Fruit fly (Drosophila melanogaster): ENCODE results near the gene caz.

The caz gene

DNA sequence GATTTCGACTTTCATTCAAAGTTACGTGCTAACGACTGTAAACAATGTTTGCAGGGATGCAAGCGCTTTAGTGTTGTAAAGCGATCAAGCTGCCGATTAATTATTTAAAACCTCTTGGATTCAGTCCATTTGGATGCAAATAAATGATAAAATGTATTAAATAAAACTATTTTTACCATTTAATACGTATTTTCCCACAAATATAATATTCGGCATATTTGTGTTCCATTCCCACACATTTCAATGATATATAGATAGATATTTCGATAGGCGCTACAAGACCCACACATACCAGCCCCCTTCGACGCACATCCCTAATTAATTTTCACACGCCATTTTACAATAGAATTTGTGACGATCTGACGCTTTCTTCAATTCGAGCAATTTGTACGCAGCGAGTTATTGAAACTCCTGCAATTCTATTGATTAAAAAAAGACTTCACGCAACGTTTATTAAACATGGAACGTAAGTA lies at the start of gene caz, which contains the start of gene CG32576:
TSS of gene caz (plus strand) at position 319 of the 473 bp plus-strand sequence.
TSS of gene CG32576 (minus strand) at position 42 of the 473 bp plus-strand sequence.
- TF ChIP-seq CG8478 (optimal IDR thresholded peaks at IDR 0.05) = no peak
- TF ChIP-seq CTCF (optimal IDR thresholded peaks at IDR 0.05) = no peak

DNA sequence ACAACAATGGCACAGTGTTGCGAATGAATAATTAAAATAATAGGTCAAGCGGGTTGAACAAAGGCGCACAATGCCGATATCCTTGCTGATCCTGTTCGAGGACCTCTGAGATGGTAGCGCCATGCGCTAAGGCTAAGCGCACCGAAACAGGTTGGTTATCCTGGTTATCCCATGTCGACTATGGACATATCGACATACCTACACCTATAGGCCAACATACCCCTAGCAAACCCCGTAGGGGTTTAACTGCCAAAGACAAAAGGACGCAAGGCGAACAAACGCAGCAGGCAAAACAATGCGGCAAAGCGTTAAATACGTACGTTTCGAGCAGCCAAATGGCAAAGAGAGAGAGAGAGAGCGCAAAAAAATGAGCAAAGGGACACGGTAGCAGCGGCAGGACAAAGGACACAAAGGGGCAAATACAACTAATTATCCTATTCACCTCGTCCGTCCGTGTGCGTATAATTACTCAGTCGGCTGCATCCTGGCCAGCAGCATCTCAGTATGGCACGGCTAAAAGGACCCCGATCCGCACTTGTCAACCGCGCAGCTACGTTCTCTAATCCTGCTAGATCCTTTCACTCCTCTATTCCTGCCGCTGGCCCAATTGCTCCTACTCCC lies 46.7 kb upstream of the caz start:
- TF ChIP-seq CG8478 (optimal IDR thresholded peaks at IDR 0.05) (no peak), CTCF (optimal IDR thresholded peaks at IDR 0.05) (no peak)

DNA sequence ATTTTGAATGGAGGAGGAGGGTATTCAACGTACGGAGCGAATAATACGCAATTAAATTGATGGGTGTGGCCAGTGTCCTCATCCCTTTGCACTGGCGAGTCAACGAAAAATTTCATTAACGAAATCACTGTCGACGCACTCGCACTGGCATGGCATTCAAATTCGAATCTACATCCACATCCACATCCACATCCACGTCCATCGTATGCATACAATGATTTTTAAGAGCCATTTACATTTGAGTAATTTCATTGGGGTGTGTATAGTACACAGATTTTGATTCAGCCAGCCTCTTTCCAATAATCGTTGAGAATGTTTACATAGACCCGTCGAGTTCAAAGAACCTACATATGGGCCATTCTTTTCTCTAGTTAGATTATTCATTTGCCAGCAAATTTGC lies 44.6 kb upstream of the caz start:
- TF ChIP-seq CG8478 (optimal IDR thresholded peaks at IDR 0.05) (no peak), CTCF (optimal IDR thresholded peaks at IDR 0.05) (no peak)

DNA sequence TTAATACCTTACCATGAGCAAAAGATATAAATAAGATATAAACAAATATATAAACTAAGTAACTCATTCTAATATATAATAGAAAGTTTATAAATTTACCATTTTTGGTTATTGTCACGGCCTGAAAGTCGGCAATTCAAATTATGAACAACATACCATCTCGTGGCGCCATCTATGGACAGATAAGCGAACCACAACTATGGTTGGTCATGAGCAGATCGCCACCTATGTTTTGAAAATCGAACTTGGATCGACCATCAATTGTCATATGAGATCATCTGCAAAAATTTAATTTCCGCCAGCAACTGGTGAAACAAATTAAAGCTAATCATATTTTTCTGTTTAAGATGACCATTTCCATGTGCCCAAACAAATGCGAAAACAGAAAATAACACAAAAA lies 43.9 kb upstream of the caz start:
- TF ChIP-seq CG8478 (optimal IDR thresholded peaks at IDR 0.05) (no peak), CTCF (optimal IDR thresholded peaks at IDR 0.05) (peak; percentile 93 to 95)

DNA sequence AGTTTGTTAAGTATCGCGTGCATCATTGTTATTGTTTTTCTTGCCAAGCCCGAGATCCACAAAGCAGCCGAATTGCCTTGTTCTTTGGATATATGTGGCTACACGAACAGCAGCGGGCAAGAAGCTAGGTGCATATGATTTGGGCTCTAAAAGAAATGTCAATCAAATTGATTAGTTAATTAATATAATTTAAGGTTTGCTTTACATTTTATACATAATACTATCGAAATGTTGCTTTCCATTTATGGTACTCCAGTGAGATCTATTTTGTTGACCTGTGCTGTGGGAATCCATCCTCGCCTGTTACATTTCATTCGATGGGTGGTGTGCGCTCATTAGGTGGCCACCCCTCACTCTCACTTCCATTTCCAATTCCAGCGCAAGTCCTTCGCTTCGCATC lies 25.2 kb upstream of the caz start:
- TF ChIP-seq CG8478 (optimal IDR thresholded peaks at IDR 0.05) = no peak

DNA sequence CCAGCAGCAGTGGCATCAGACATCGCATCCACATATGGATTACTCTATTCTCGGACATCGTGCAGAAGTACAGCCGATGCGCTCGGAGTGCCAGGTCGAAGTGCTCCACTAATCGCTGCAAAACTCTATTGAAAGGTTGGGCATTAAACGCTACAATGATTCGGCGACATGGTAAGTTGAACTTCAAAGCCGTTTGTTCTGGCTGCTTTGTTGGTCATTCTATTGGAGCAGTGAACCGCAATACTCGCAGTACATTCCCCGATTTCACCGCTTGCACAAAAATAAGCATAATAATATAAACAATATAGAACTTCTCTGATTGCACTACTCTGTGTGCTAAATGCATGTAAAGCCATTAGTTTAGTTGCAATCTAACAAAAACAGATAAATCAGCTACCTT lies 22.2 kb upstream of the caz start, which contains the start of gene CG12507:
TSS of gene CG12507 (minus strand) at position 101 of the 400 bp plus-strand sequence.
- no peak for TF ChIP-seq CG8478 (optimal IDR thresholded peaks at IDR 0.05)
- no peak for TF ChIP-seq CTCF (optimal IDR thresholded peaks at IDR 0.05)

DNA sequence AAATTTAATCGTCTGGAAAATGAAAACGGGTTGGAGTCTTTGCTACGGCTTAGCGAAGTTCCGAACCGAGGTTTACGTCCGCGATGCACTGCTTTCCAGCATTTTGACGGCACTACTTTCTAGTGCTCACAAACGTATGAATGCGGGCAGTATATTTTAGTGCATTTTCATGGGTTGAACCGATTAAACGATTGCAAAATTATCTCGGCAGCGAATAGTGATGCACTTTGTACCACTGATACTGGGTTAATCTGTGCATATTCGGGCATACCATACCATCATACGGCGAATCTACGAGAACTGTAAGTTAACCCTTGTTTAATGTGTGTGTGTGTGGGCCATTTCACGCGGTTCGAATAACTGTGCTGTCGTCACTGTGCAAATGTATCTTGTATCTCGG lies 17.8 kb upstream of the caz start, which contains the start of gene Mfe2:
TSS of gene Mfe2 (plus strand) at position 157 of the 400 bp plus-strand sequence.
- no peak for TF ChIP-seq CG8478 (optimal IDR thresholded peaks at IDR 0.05)
- peak; percentile 71 to 77 for TF ChIP-seq CTCF (optimal IDR thresholded peaks at IDR 0.05)

DNA sequence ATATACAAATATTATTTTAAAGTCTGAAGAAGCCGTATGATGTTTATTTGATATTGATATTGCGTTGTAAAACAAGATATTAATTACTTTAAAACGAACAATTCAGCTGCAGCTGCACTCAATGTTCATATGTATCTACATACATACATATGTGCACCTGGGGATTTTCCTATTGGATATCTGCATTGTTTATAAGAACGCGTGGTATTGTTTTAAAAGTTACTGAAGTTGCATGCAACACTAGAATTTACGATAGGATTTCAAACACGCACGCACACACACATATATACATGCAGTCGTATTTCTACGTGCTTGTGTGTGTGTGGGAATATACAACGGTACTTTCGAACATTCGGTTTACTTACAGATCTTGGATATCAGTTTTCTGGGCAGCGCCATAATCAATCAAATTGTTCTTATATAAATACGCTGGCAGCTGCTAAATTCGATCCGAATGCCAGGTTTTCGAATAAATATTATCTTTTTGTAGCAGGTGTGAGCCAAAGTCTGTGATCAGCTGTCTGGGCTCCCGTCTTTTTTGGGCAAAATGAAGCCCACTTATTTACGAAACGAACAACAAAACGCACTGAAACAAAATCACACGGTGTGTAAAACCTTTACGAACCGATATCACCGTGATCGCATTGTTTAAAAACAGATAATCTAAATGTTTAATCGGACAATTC lies 13.3 kb upstream of the caz start:
- no peak for TF ChIP-seq CG8478 (optimal IDR thresholded peaks at IDR 0.05)
- no peak for TF ChIP-seq CTCF (optimal IDR thresholded peaks at IDR 0.05)

DNA sequence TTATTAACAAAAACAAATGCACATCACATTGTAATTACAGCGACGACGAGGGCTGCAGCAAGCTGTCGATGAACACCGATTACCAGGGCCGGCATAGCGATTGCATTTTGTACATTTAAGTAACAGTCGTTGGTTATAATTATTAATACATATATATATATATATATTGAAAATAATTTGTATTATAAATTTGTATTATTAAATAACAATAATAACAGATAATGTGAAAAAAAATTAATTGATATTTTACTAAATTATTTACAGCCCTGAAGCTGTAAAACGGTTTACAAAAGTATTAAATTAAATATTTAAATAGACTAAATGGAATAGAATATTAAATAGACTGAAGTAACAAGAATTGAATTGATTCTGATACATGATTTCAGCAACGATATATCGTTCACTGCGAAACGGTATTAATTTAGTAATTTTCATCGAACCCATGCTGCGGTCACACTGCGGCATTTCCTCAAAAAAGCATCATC lies 12.7 kb upstream of the caz start, which contains the start of the genes kat80 and Prosalpha4:
TSS of gene kat80 (minus strand) at position 327 of the 485 bp plus-strand sequence.
TSS of gene Prosalpha4 (plus strand) at position 417 of the 485 bp plus-strand sequence.
- no peak for TF ChIP-seq CTCF (optimal IDR thresholded peaks at IDR 0.05)
- TF ChIP-seq CG8478 (optimal IDR thresholded peaks at IDR 0.05) = no peak

DNA sequence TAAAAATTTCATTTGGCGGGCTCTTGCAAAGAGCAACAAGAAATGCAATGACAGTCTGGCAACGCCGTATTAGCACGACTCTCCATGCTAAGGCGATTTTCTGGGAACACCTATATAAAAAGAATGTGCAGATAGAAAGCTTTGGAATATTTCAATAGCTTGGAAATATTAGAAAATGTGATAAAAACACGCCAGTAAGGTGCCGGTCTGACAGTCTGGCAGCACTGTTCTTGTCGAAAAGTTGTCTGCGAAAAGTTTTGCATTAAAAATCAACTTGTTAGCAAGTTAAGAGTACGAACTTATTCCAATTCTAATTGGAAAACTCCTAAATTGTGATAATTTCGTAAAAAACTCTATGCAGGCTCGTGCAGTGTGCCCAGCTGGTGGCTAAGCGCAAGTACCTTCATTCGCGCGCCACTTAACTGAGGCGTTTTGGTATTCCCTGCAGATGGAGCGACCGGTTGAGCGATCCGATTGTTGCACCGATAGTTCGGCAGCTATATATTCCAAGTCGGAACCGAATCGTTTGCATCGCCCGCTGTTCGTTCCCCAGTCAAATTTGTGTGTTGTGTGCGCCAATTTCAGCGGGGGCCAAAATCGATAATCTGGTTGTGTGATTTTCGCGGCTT lies 10.6 kb upstream of the caz start, which contains the start of gene eas:
TSS of gene eas (plus strand) at position 451 of the 629 bp plus-strand sequence.
- no peak for TF ChIP-seq CG8478 (optimal IDR thresholded peaks at IDR 0.05)
- TF ChIP-seq CTCF (optimal IDR thresholded peaks at IDR 0.05) = peak; percentile 20 to 36

DNA sequence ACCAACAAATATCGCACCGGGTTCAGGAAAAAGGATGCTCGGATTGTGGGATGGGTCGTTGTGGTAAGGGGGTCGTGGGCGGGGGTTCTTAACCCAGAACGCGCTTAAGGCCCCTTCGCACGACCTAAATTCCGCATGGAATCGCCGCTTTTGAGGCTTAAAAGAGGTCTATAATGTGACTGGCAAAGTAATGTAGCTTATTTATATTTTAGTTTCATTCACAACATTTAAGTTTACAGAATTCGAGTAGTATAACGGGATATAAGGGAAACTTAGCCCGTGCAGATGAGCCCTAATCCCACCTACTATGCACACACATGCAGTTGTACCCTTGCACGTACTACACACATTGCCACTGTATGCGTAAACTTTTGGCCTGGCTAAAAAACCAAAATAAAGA lies 9.8 kb upstream of the caz start:
- no peak for TF ChIP-seq CTCF (optimal IDR thresholded peaks at IDR 0.05)
- TF ChIP-seq CG8478 (optimal IDR thresholded peaks at IDR 0.05) = no peak

DNA sequence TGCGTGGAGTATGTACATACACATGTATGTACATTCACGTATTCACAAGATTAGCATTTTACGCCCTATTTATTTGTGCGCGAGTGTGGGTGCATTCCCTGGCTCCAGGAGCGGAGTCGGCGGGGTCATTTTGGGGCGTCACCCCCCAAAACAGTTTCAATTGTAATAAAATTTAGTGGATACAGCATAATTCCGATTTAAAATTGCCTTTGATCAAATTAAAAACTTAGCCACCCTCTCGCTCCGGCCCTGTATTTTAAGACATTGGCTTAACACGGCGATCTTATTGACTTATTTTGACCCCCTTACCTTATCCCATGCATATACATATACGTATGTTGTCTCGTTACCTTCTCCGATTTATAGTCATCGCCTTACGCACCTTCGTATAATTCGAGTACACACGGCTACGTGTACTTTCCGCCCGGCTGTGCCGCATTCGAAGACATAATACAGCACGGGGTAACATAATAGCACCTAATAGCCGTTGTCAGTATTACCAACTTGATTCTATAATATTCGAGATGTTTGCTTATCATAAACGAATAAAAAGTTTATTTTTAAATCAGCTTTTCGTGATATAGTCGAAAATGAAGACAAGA lies 9.2 kb upstream of the caz start:
- TF ChIP-seq CG8478 (optimal IDR thresholded peaks at IDR 0.05) = no peak
- no peak for TF ChIP-seq CTCF (optimal IDR thresholded peaks at IDR 0.05)

DNA sequence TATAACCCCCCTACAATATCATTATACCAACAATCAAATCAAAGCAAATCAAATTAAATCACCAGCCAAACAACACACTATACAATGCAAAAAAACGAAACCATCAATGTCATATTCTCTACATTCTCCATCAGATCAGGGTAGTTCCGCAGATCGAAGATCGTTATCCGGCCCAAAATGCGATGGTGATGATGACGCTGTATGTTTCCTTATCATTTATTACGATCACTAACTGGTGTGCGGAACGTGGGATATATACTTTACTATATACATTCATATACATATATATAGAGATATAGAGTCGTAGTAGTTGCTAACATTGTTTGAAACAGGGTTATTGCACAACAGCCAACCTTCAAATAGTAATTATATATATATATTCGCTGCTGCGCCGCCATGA lies 7.3 kb upstream of the caz start:
- no peak for TF ChIP-seq CG8478 (optimal IDR thresholded peaks at IDR 0.05)
- no peak for TF ChIP-seq CTCF (optimal IDR thresholded peaks at IDR 0.05)

DNA sequence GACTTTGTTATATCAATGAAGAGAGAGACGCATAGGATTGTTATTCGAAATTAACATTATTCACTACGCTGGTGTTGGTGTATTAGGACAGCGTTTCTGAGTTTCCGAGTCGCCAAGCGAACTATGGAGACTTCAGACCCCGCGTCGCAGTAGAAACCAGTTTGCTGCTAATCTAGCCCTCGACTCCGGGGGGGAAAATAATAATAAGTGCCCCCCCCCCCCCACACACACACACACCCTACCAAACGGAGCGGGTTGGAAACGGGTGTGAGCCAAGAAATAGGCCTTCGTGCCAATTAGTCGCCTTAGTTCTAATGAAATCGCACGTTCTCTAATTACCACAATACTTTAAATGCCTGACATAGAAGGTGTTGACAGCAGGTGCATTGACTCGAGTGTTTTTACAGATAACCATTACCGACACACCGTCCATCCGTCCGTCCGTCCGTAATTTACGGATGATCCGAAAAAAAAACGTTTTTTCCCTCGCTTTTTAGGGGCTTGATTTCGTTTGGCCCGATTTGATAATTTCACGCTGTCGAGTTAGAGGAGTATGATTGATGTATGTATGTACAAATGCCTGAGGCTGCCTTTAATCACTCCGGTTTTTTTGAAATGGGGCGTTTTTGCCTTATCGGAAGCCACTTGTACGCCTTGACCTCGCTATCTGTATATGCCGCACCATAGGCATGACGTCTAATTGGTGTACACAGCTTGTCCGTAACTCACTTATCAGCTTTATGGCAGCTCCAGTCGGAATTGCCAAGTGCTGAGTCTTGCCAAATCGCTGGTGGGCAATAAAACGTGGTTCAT lies 6.7 kb upstream of the caz start:
- TF ChIP-seq CTCF (optimal IDR thresholded peaks at IDR 0.05) = no peak
- TF ChIP-seq CG8478 (optimal IDR thresholded peaks at IDR 0.05) = no peak

All from S2 (cell line).